Worm (Caenorhabditis elegans) whole organism, midembryonic: ENCODE measurements around the gene egas-3.

Experiments used
- flt-1 ChIP-seq: fragments of 200-800 bp; sonication (Bioruptor generic); IDR thresholded peaks from 2 replicates; pipeline ENCODE4 v1.3.6; 2022; ENCODE audit warnings: missing genetic modification characterization, missing compliant biosample characterization
- klf-2 ChIP-seq: fragments of 200-800 bp; sonication (Bioruptor generic); conservative IDR thresholded peaks from 2 replicates; pipeline ENCODE4 v1.3.6; 2022; ENCODE audit warnings: missing genetic modification reagents, missing genetic modification characterization, missing compliant biosample characterization
- med-1 ChIP-seq: sonication (generic microtip); optimal IDR thresholded peaks from 2 replicates; lab custom pipeline; 2017; ENCODE audit warnings: missing genetic modification characterization, mild to moderate bottlenecking, missing compliant biosample characterization, antibody characterized with exemption, missing genetic modification reagents; ENCODE audit not compliant: insufficient read depth
- ztf-23 ChIP-seq: fragments of 200-800 bp; sonication (Bioruptor generic); IDR thresholded peaks from 2 replicates; pipeline ENCODE4 v1.3.6; 2022; ENCODE audit warnings: missing genetic modification reagents, missing genetic modification characterization, missing compliant biosample characterization
- ztf-29 ChIP-seq: fragments of 200-800 bp; sonication (Bioruptor generic); IDR thresholded peaks from 2 replicates; pipeline ENCODE4 v1.3.6; 2022; ENCODE audit warnings: missing genetic modification reagents, missing genetic modification characterization, missing compliant biosample characterization

- TF ChIP-seq klf-2 (GFP tag; lab: Robert Waterston, UW), result no peak
- no peak for TF ChIP-seq ztf-23 (GFP tag; lab: Robert Waterston, UW)
- no peak for TF ChIP-seq ztf-29
- no peak for TF ChIP-seq flt-1 (GFP tag; lab: Robert Waterston, UW)
- no peak for TF ChIP-seq med-1
Observed at ce11 chrV:18667179-18667578, 31.0 kb upstream of the egas-3 start.
